Fruit fly (Drosophila melanogaster) whole organism, embryonic: ENCODE measurements around the gene brv3.

Source experiments
- BEAF-32 ChIP-seq: fragments of 200-800 bp; sonication (Bioruptor generic); optimal IDR thresholded peaks from 3 replicates; lab custom pipeline; 2017; ENCODE audit warnings: missing biosample characterization, missing genetic modification characterization, mild to moderate bottlenecking, moderate library complexity, missing genetic modification reagents
- CG10267 ChIP-seq: fragments of 200-800 bp; sonication (Bioruptor generic); optimal IDR thresholded peaks from 2 replicates; lab custom pipeline; 2018; ENCODE audit warnings: missing biosample characterization, mild to moderate bottlenecking, missing genetic modification characterization, moderate library complexity
- CG10462 ChIP-seq: fragments of 200-800 bp; sonication (Bioruptor generic); optimal IDR thresholded peaks from 2 replicates; lab custom pipeline; 2016; ENCODE audit warnings: missing biosample characterization, missing genetic modification characterization
- CG11504 ChIP-seq: fragments of 200-800 bp; sonication (Bioruptor generic); optimal IDR thresholded peaks from 3 replicates; lab custom pipeline; 2019; ENCODE audit warnings: missing biosample characterization, mild to moderate bottlenecking, missing genetic modification characterization, moderate library complexity
- CG11723 ChIP-seq: fragments of 200-800 bp; sonication (Bioruptor generic); optimal IDR thresholded peaks from 2 replicates; lab custom pipeline; 2017; ENCODE audit warnings: missing biosample characterization, mild to moderate bottlenecking, missing genetic modification characterization
- CG13123 ChIP-seq: fragments of 200-800 bp; sonication (Bioruptor generic); optimal IDR thresholded peaks from 2 replicates; lab custom pipeline; 2016; ENCODE audit warnings: missing biosample characterization, missing genetic modification characterization
- CG15479 ChIP-seq: fragments of 200-800 bp; sonication (Bioruptor generic); optimal IDR thresholded peaks from 3 replicates; lab custom pipeline; 2019; ENCODE audit warnings: missing biosample characterization, mild to moderate bottlenecking, missing genetic modification characterization, moderate library complexity
- CG1603 ChIP-seq: fragments of 200-800 bp; sonication (Bioruptor generic); optimal IDR thresholded peaks from 2 replicates; lab custom pipeline; 2019; ENCODE audit warnings: missing biosample characterization, mild to moderate bottlenecking, missing genetic modification characterization, moderate library complexity
- CG2202 ChIP-seq: fragments of 200-800 bp; sonication (Bioruptor generic); optimal IDR thresholded peaks from 2 replicates; lab custom pipeline; 2018; ENCODE audit warnings: missing biosample characterization, mild to moderate bottlenecking, missing genetic modification characterization
- CG4404 ChIP-seq: fragments of 200-800 bp; sonication (Bioruptor generic); IDR thresholded peaks from 2 replicates; pipeline ENCODE4 v1.3.6; 2022; ENCODE audit warnings: missing biosample characterization, missing genetic modification characterization
- CG4424 ChIP-seq: fragments of 200-800 bp; sonication (Bioruptor generic); optimal IDR thresholded peaks from 3 replicates; lab custom pipeline; 2016; ENCODE audit warnings: missing biosample characterization, missing genetic modification characterization
- CG4707 ChIP-seq: fragments of 200-800 bp; sonication (Bioruptor generic); optimal IDR thresholded peaks from 2 replicates; lab custom pipeline; 2018; ENCODE audit warnings: missing biosample characterization, mild to moderate bottlenecking, missing genetic modification characterization, moderate library complexity
- CG4820 ChIP-seq: fragments of 200-800 bp; sonication (Bioruptor generic); optimal IDR thresholded peaks from 3 replicates; lab custom pipeline; 2016; ENCODE audit warnings: missing biosample characterization, missing genetic modification characterization
- CG5245 ChIP-seq: fragments of 200-800 bp; sonication (Bioruptor generic); optimal IDR thresholded peaks from 3 replicates; lab custom pipeline; 2016; ENCODE audit warnings: missing biosample characterization, missing genetic modification characterization
- CG6683 ChIP-seq: fragments of 200-800 bp; sonication (Bioruptor generic); optimal IDR thresholded peaks from 2 replicates; lab custom pipeline; 2017; ENCODE audit warnings: missing biosample characterization, mild to moderate bottlenecking, missing genetic modification characterization, missing genetic modification reagents
- CG6813 ChIP-seq: fragments of 200-800 bp; sonication (Bioruptor generic); optimal IDR thresholded peaks from 2 replicates; lab custom pipeline; 2017; ENCODE audit warnings: missing biosample characterization, missing genetic modification characterization, mild to moderate bottlenecking, moderate library complexity, missing genetic modification reagents
- CG7839 ChIP-seq: fragments of 200-800 bp; sonication (Bioruptor generic); optimal IDR thresholded peaks from 3 replicates; lab custom pipeline; 2018; ENCODE audit warnings: missing biosample characterization, mild to moderate bottlenecking, missing genetic modification characterization, moderate library complexity
- CG9727 ChIP-seq: fragments of 200-800 bp; sonication (Bioruptor generic); optimal IDR thresholded peaks from 3 replicates; lab custom pipeline; 2017; ENCODE audit warnings: missing biosample characterization, mild to moderate bottlenecking, missing genetic modification characterization
- Doc2 ChIP-seq: fragments of 200-800 bp; sonication (Bioruptor generic); IDR thresholded peaks from 2 replicates; pipeline ENCODE4 v1.3.6; 2022; ENCODE audit warnings: missing biosample characterization, missing genetic modification characterization
- Doc3 ChIP-seq: fragments of 200-800 bp; sonication (Bioruptor generic); IDR thresholded peaks from 3 replicates; pipeline ENCODE4 v1.3.6; 2022; ENCODE audit warnings: missing biosample characterization, missing genetic modification characterization; ENCODE audit not compliant: partially characterized antibody
- Dref ChIP-seq: fragments of 200-800 bp; sonication (Bioruptor generic); IDR thresholded peaks from 2 replicates; pipeline ENCODE4 v1.3.6; 2022; ENCODE audit warnings: missing biosample characterization, missing genetic modification characterization
- Eip74EF ChIP-seq, 2 experiments: fragments of 200-800 bp in 1 of 2; fragments of >200 bp in 1 of 2; sonication (Bioruptor generic) in 1 of 2; optimal IDR thresholded peaks; 2 replicates each; lab custom pipeline; 2017 to 2019; ENCODE audit warnings: missing biosample characterization in 2 of 2, missing genetic modification characterization in 2 of 2, mild to moderate bottlenecking in 1 of 2, moderate library complexity in 1 of 2
- Elba2 ChIP-seq: fragments of 200-800 bp; sonication (Bioruptor generic); optimal IDR thresholded peaks from 3 replicates; lab custom pipeline; 2016; ENCODE audit warnings: missing biosample characterization, missing genetic modification characterization
- Hmr ChIP-seq: fragments of 200-800 bp; sonication (Bioruptor generic); optimal IDR thresholded peaks from 3 replicates; lab custom pipeline; 2017; ENCODE audit warnings: mild to moderate bottlenecking, missing biosample characterization, missing genetic modification reagents, missing genetic modification characterization
- NC2β ChIP-seq: fragments of 200-800 bp; sonication (Bioruptor generic); optimal IDR thresholded peaks from 2 replicates; lab custom pipeline; 2016; ENCODE audit warnings: missing biosample characterization, missing genetic modification characterization
- Oaz ChIP-seq: fragments of 200-800 bp; sonication (Bioruptor generic); IDR thresholded peaks from 2 replicates; pipeline ENCODE4 v1.3.6; 2022; ENCODE audit warnings: missing biosample characterization, missing genetic modification characterization
- Optix ChIP-seq: fragments of 200-800 bp; sonication (Bioruptor generic); IDR thresholded peaks from 3 replicates; pipeline ENCODE4 v1.3.6; 2022; ENCODE audit warnings: missing biosample characterization, missing genetic modification characterization
- Ravus ChIP-seq: fragments of 200-800 bp; sonication (Bioruptor generic); IDR thresholded peaks from 2 replicates; pipeline ENCODE4 v1.3.6; 2022; ENCODE audit warnings: missing biosample characterization, missing genetic modification characterization
- Sry-β ChIP-seq: fragments of 200-800 bp; sonication (Bioruptor generic); optimal IDR thresholded peaks from 2 replicates; lab custom pipeline; 2018; ENCODE audit warnings: missing biosample characterization, mild to moderate bottlenecking, missing genetic modification characterization, moderate library complexity
- Taf1 ChIP-seq: fragments of 200-800 bp; sonication (Bioruptor generic); IDR thresholded peaks from 2 replicates; pipeline ENCODE4 v1.3.6; 2022; ENCODE audit warnings: missing biosample characterization, missing genetic modification characterization
- ara ChIP-seq: fragments of 200-800 bp; sonication (Bioruptor generic); IDR thresholded peaks from 2 replicates; pipeline ENCODE4 v1.3.6; 2022; ENCODE audit warnings: missing biosample characterization, missing genetic modification characterization
- caup ChIP-seq: fragments of 200-800 bp; sonication (Bioruptor generic); optimal IDR thresholded peaks from 3 replicates; lab custom pipeline; 2017; ENCODE audit warnings: missing biosample characterization, mild to moderate bottlenecking, missing genetic modification characterization, moderate library complexity; ENCODE audit not compliant: severe bottlenecking
- chinmo ChIP-seq: fragments of 200-800 bp; sonication (Bioruptor generic); IDR thresholded peaks from 4 replicates; pipeline ENCODE4 v1.3.6; 2022; ENCODE audit warnings: missing biosample characterization, missing genetic modification characterization; ENCODE audit not compliant: partially characterized antibody
- gro ChIP-seq: fragments of 200-800 bp; sonication (Bioruptor generic); optimal IDR thresholded peaks from 2 replicates; lab custom pipeline; 2016; ENCODE audit warnings: missing biosample characterization, missing genetic modification characterization
- kay ChIP-seq: fragments of 200-800 bp; sonication (Bioruptor generic); optimal IDR thresholded peaks from 2 replicates; lab custom pipeline; 2016; ENCODE audit warnings: missing biosample characterization, missing genetic modification characterization
- knrl ChIP-seq: fragments of 200-800 bp; sonication (Bioruptor generic); IDR thresholded peaks from 3 replicates; pipeline ENCODE4 v1.3.6; 2022; ENCODE audit warnings: missing biosample characterization, missing genetic modification characterization; ENCODE audit not compliant: partially characterized antibody
- mam ChIP-seq: fragments of 200-800 bp; sonication (Bioruptor generic); optimal IDR thresholded peaks from 3 replicates; lab custom pipeline; 2016; ENCODE audit warnings: missing biosample characterization, missing genetic modification characterization
- nerfin-2 ChIP-seq: fragments of 200-800 bp; sonication (Bioruptor generic); IDR thresholded peaks from 2 replicates; pipeline ENCODE4 v1.3.6; 2022; ENCODE audit warnings: missing biosample characterization, missing genetic modification characterization; ENCODE audit not compliant: partially characterized antibody
- phol ChIP-seq: fragments of 200-800 bp; sonication (Bioruptor generic); optimal IDR thresholded peaks from 3 replicates; lab custom pipeline; 2018; ENCODE audit warnings: missing biosample characterization, mild to moderate bottlenecking, missing genetic modification characterization, moderate library complexity
- sc ChIP-seq, 3 experiments: fragments of >200 bp in 2 of 3; fragments of 200-800 bp in 1 of 3; sonication (Bioruptor generic) in 1 of 3; optimal IDR thresholded peaks; 2 replicates in 2 of 3; 3 replicates in 1 of 3; lab custom pipeline; 2017; ENCODE audit warnings: mild to moderate bottlenecking in 1 of 3, missing biosample characterization in 1 of 3, missing genetic modification characterization in 1 of 3, missing genetic modification reagents in 1 of 3
- scrt ChIP-seq: fragments of 200-800 bp; sonication (Bioruptor generic); optimal IDR thresholded peaks from 2 replicates; lab custom pipeline; 2018; ENCODE audit warnings: missing biosample characterization, mild to moderate bottlenecking, missing genetic modification characterization, moderate library complexity
- seq ChIP-seq: fragments of 200-800 bp; sonication (Bioruptor generic); IDR thresholded peaks from 2 replicates; pipeline ENCODE4 v1.3.6; 2022; ENCODE audit warnings: missing biosample characterization, missing genetic modification characterization
- slp2 ChIP-seq: fragments of 200-800 bp; sonication (Bioruptor generic); optimal IDR thresholded peaks from 2 replicates; lab custom pipeline; 2016; ENCODE audit warnings: missing biosample characterization, missing genetic modification characterization
- sob ChIP-seq: fragments of 200-800 bp; sonication (Bioruptor generic); IDR thresholded peaks from 2 replicates; pipeline ENCODE4 v1.3.6; 2022; ENCODE audit warnings: missing biosample characterization, missing genetic modification characterization
- trh ChIP-seq: fragments of 200-800 bp; sonication (Bioruptor generic); optimal IDR thresholded peaks from 2 replicates; lab custom pipeline; 2016; ENCODE audit warnings: missing biosample characterization, missing genetic modification characterization
- unc-4 ChIP-seq: fragments of 200-800 bp; sonication (Bioruptor generic); IDR thresholded peaks from 2 replicates; pipeline ENCODE4 v1.3.6; 2022; ENCODE audit warnings: missing biosample characterization, missing genetic modification characterization; ENCODE audit not compliant: partially characterized antibody
- z ChIP-seq: fragments of 200-800 bp; sonication (Bioruptor generic); IDR thresholded peaks from 3 replicates; pipeline ENCODE4 v1.3.6; 2022; ENCODE audit warnings: missing biosample characterization, missing genetic modification characterization

The brv3 gene

DNA sequence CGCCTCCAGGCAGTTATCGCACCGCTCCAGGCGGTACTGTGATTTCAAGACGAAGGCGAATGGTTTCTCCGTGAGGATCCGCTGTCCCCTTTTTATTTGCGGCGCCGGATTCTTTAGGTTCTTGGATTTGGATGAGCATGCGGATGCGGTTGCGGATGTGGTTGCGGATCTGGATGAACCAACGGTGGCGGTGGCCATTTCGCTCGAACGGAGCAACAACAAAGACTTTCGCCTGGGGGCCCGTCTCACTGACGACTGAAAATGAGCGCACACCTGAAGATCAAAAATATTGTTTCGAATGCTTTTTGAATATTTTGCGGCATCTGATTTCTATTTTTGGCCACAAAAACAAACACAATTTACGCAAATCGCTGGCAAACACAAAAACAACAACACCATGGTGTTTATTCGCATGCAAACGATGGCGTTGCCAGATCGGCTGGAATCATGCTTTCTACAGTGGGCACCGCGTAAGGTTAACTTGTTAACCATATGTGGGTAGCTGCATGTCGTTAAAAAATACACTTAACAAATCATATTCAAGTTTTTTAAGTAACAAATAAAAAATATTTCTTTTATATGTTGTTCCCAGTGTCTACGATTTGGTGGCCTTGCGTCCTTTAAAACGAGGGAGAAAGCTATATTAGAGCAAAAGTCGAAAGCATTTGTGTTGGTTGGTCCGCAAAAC is 15.8 kb downstream of the brv3 start, which contains the start of gene Smyd3 (continued):
- TF ChIP-seq CG6683 (GFP tag; lab: Kevin White, UChicago) = peak; percentile 59
- TF ChIP-seq sob = peak; percentile 84
- TF ChIP-seq BEAF-32 (GFP tag; lab: Kevin White, UChicago) = peak; percentile 14
- TF ChIP-seq nerfin-2 (GFP tag; lab: Robert Waterston, UW) = no peak
- peak; percentile 38; the same call in 1 of the 2 replicates for TF ChIP-seq Oaz (GFP tag; lab: Robert Waterston, UW)
- peak; percentile 59 for TF ChIP-seq CG10462 (GFP tag; lab: Kevin White, UChicago)
- TF ChIP-seq trh (GFP tag; lab: Kevin White, UChicago) = no peak
- peak; percentile 73 for TF ChIP-seq CG1603 (tag; lab: Kevin White, UChicago)
- peak; percentile 24; the same call in 1 of the 2 replicates for TF ChIP-seq Ravus (GFP tag; lab: Robert Waterston, UW)
- no peak for TF ChIP-seq z (GFP tag; lab: Robert Waterston, UW)
- TF ChIP-seq CG11723 (GFP tag; lab: Kevin White, UChicago) = peak; percentile 57
- TF ChIP-seq CG4404 = peak; percentile 55
- TF ChIP-seq sc (optimal IDR thresholded peaks at IDR 0.05; lab: Kevin White, UChicago) = no peak
- TF ChIP-seq sc (GFP tag; optimal IDR thresholded peaks at IDR 0.05; lab: Kevin White, UChicago) = peak; percentile 42
- peak; percentile 61 for TF ChIP-seq CG5245 (GFP tag; lab: Kevin White, UChicago)
- TF ChIP-seq Hmr = peak; percentile 80
- TF ChIP-seq NC2β = peak; percentile 74
- TF ChIP-seq CG9727 = peak; percentile 73
- TF ChIP-seq Elba2 (GFP tag; lab: Kevin White, UChicago) = no peak
- TF ChIP-seq phol (tag; lab: Kevin White, UChicago) = peak; percentile 69
- TF ChIP-seq CG10267 (tag; lab: Kevin White, UChicago) = peak; percentile 53
- TF ChIP-seq slp2 (GFP tag; lab: Kevin White, UChicago) = peak; percentile 49
- peak; percentile 72 for TF ChIP-seq CG6813 (GFP tag; lab: Kevin White, UChicago)
- no peak for TF ChIP-seq caup (GFP tag; lab: Kevin White, UChicago)
- TF ChIP-seq mam (GFP tag; lab: Kevin White, UChicago) = peak; percentile 88
- peak; percentile 69 for TF ChIP-seq CG4707 (GFP tag; lab: Kevin White, UChicago)
- TF ChIP-seq seq (GFP tag; lab: Robert Waterston, UW) = peak; percentile 53; the same call in 1 of the 2 replicates
- no peak for TF ChIP-seq scrt (GFP tag; lab: Kevin White, UChicago)
- TF ChIP-seq knrl (GFP tag; lab: Robert Waterston, UW) = no peak
- no peak for TF ChIP-seq Sry-β
- TF ChIP-seq kay (GFP tag; lab: Kevin White, UChicago) = peak; percentile 44
- peak; percentile 57 for TF ChIP-seq CG13123
- no peak for TF ChIP-seq Eip74EF (GFP tag; optimal IDR thresholded peaks at IDR 0.05; lab: Kevin White, UChicago)
- no peak for TF ChIP-seq Doc3
- no peak for TF ChIP-seq CG7839
- TF ChIP-seq chinmo (GFP tag; lab: Robert Waterston, UW) = no peak
- TF ChIP-seq CG4820 = peak; percentile 56
- TF ChIP-seq CG4424 = peak; percentile 80
- TF ChIP-seq Optix (GFP tag; lab: Robert Waterston, UW) = peak; percentile 65
- peak; percentile 25 for TF ChIP-seq CG2202 (tag; lab: Kevin White, UChicago)
- TF ChIP-seq ara (GFP tag; lab: Robert Waterston, UW) = peak; percentile 82
- peak; percentile 89 for TF ChIP-seq gro (GFP tag; lab: Kevin White, UChicago)
- no peak for TF ChIP-seq CG11504 (tag; lab: Kevin White, UChicago)
- TF ChIP-seq Taf1 (GFP tag; lab: Robert Waterston, UW) = no peak
- TF ChIP-seq CG15479 (GFP tag; lab: Kevin White, UChicago) = no peak
- TF ChIP-seq Doc2 (GFP tag; lab: Robert Waterston, UW) = no peak
- 0 out of 2 replicates have a peak, but pooled peaks have one; percentile 26 for TF ChIP-seq Dref (GFP tag; lab: Robert Waterston, UW)
- TF ChIP-seq unc-4 (GFP tag; lab: Robert Waterston, UW) = 0 out of 2 replicates have a peak, but pooled peaks have one; percentile 12
